Fruit fly (Drosophila melanogaster): ENCODE results near the gene AP-1sigma.
A peak's percentile ranks its signal among the peaks of the same experiment; 100 is the strongest.

AP-1sigma gene

dm6 chr3R:23962781-23963222, 4.4 kb downstream of the AP-1sigma start, which contains the start of gene CG31140:
TSS of gene CG31140 (plus strand) at chr3R:23963180.
- TF ChIP-seq CG6808 (GFP tag; optimal IDR thresholded peaks at IDR 0.05) (peak; percentile 27), Eip75B (GFP tag; optimal IDR thresholded peaks at IDR 0.05) (peak; percentile 31), CG32006 (GFP tag; optimal IDR thresholded peaks at IDR 0.05) (no peak), pdm3 (GFP tag; optimal IDR thresholded peaks at IDR 0.05) (no peak), Sox102F (GFP tag; optimal IDR thresholded peaks at IDR 0.05) (peak; percentile 23), CG3032 (tag; optimal IDR thresholded peaks at IDR 0.05) (no peak), lz (GFP tag; optimal IDR thresholded peaks at IDR 0.05) (no peak), CG1621 (tag; optimal IDR thresholded peaks at IDR 0.05) (peak; percentile 48), dsx (GFP tag; optimal IDR thresholded peaks at IDR 0.05; ENCODE audit: poor library complexity, severe bottlenecking) (peak; percentile 46), acj6 (GFP tag; optimal IDR thresholded peaks at IDR 0.05) (no peak), fd85E (GFP tag; optimal IDR thresholded peaks at IDR 0.05) (peak; percentile 31), Ets21C (GFP tag; optimal IDR thresholded peaks at IDR 0.05) (no peak), CG11294 (GFP tag; IDR thresholded peaks at IDR 0.05) (no peak), net (GFP tag; optimal IDR thresholded peaks at IDR 0.05) (peak; percentile 46), eg (GFP tag; IDR thresholded peaks at IDR 0.05) (peak; percentile 48; the same call in 2 of the 3 replicates), Hr39 (GFP tag; optimal IDR thresholded peaks at IDR 0.05) (no peak), CG6276 (GFP tag; optimal IDR thresholded peaks at IDR 0.05) (peak; percentile 27), Lpt (GFP tag; optimal IDR thresholded peaks at IDR 0.05) (peak; percentile 31), fkh (GFP tag; optimal IDR thresholded peaks at IDR 0.05) (no peak), svp (GFP tag) (peak; percentile 45), Smox (GFP tag; optimal IDR thresholded peaks at IDR 0.05) (no peak), Met (GFP tag; optimal IDR thresholded peaks at IDR 0.05) (no peak), CG8119 (GFP tag; IDR thresholded peaks at IDR 0.05) (peak; percentile 48; the same call in 2 of the 3 replicates), Ets96B (tag; optimal IDR thresholded peaks at IDR 0.05) (peak; percentile 27), OdsH (GFP tag; optimal IDR thresholded peaks at IDR 0.05) (no peak), Hr4 (GFP tag; optimal IDR thresholded peaks at IDR 0.05) (no peak), CG7368 (GFP tag; optimal IDR thresholded peaks at IDR 0.05) (peak; percentile 47), CG3919 (GFP tag; optimal IDR thresholded peaks at IDR 0.05) (peak; percentile 42), ss (GFP tag; optimal IDR thresholded peaks at IDR 0.05) (peak; percentile 25 to 65), CG11762 (GFP tag; optimal IDR thresholded peaks at IDR 0.05; ENCODE audit: insufficient read depth) (no peak), CG11902 (GFP tag; optimal IDR thresholded peaks at IDR 0.05) (no peak), Blimp-1 (GFP tag; optimal IDR thresholded peaks at IDR 0.05) (no peak), CG34406 (GFP tag; optimal IDR thresholded peaks at IDR 0.05) (no peak), CG9139 (GFP tag; optimal IDR thresholded peaks at IDR 0.05) (no peak), Gug (GFP tag; IDR thresholded peaks at IDR 0.05) (no peak), Hr38 (GFP tag; optimal IDR thresholded peaks at IDR 0.05) (no peak), vri (GFP tag; optimal IDR thresholded peaks at IDR 0.05) (no peak), CG6854 (GFP tag; optimal IDR thresholded peaks at IDR 0.05) (peak; percentile 79), CG16779 (tag; optimal IDR thresholded peaks at IDR 0.05) (peak; percentile 54), CG10669 (GFP tag; optimal IDR thresholded peaks at IDR 0.05) (no peak), Sox14 (GFP tag; optimal IDR thresholded peaks at IDR 0.05) (no peak), CG8319 (GFP tag; optimal IDR thresholded peaks at IDR 0.05) (no peak), CG6163 (GFP tag; IDR thresholded peaks at IDR 0.05) (peak; percentile 57; the same call in 2 of the 3 replicates), esn (GFP tag; optimal IDR thresholded peaks at IDR 0.05) (peak; percentile 25), topi (GFP tag; optimal IDR thresholded peaks at IDR 0.05) (no peak), dac (GFP tag; optimal IDR thresholded peaks at IDR 0.05) (no peak), Eip93F (GFP tag; optimal IDR thresholded peaks at IDR 0.05) (no peak), salr (GFP tag; optimal IDR thresholded peaks at IDR 0.05) (no peak), Eip78C (GFP tag) (peak; percentile 80), spab (GFP tag; optimal IDR thresholded peaks at IDR 0.05) (no peak), CG31627 (GFP tag; optimal IDR thresholded peaks at IDR 0.05) (no peak), CG4318 (GFP tag; optimal IDR thresholded peaks at IDR 0.05) (no peak)

Data from whole organism, prepupa.